Fruit fly (Drosophila melanogaster) Kc167 (cell line): ENCODE measurements around the gene CG13919.

ENCODE experiments used
- Myc ChIP-seq: fragments of >200 bp; optimal IDR thresholded peaks from 2 replicates; lab custom pipeline; 2017; ENCODE audit warnings: missing external identifiers
- h ChIP-seq: fragments of >200 bp; optimal IDR thresholded peaks from 3 replicates; lab custom pipeline; 2018; ENCODE audit warnings: missing external identifiers

dm6 chr3L:1653752-1654151 is 8.5 kb downstream of the CG13919 start:
- TF ChIP-seq Myc (lab: Kevin White, UChicago) (no peak), h (no peak)
